Fruit fly (Drosophila melanogaster) whole organism, embryonic: Measurements from ENCODE around the gene AnxB9.
A peak's percentile ranks its signal among the peaks of the same experiment; 100 is the strongest.

Experiments used
- BEAF-32 ChIP-seq: fragments of 200-800 bp; sonication (Bioruptor generic); optimal IDR thresholded peaks from 3 replicates; lab custom pipeline; 2017; ENCODE audit warnings: missing biosample characterization, missing genetic modification characterization, mild to moderate bottlenecking, moderate library complexity, missing genetic modification reagents
- Bdp1 ChIP-seq: fragments of 200-800 bp; sonication (Bioruptor generic); optimal IDR thresholded peaks from 3 replicates; lab custom pipeline; 2016; ENCODE audit warnings: missing biosample characterization, missing genetic modification characterization
- CG12071 ChIP-seq: fragments of 200-800 bp; sonication (Bioruptor generic); optimal IDR thresholded peaks from 3 replicates; lab custom pipeline; 2018; ENCODE audit warnings: missing biosample characterization, mild to moderate bottlenecking, missing genetic modification characterization
- CG12769 ChIP-seq: fragments of 200-800 bp; sonication (Bioruptor generic); optimal IDR thresholded peaks from 2 replicates; lab custom pipeline; 2019; ENCODE audit warnings: missing biosample characterization, mild to moderate bottlenecking, missing genetic modification characterization, moderate library complexity
- CG12942 ChIP-seq: fragments of 200-800 bp; sonication (Bioruptor generic); optimal IDR thresholded peaks from 3 replicates; lab custom pipeline; 2016; ENCODE audit warnings: missing biosample characterization, missing genetic modification characterization
- CG16863 ChIP-seq: fragments of 200-800 bp; sonication (Bioruptor generic); optimal IDR thresholded peaks from 3 replicates; lab custom pipeline; 2016; ENCODE audit warnings: missing biosample characterization, missing genetic modification characterization
- CG17385 ChIP-seq: fragments of 200-800 bp; sonication (Bioruptor generic); optimal IDR thresholded peaks from 3 replicates; lab custom pipeline; 2018; ENCODE audit warnings: missing biosample characterization, mild to moderate bottlenecking, missing genetic modification characterization
- CG18619 ChIP-seq: fragments of 200-800 bp; sonication (Bioruptor generic); optimal IDR thresholded peaks from 3 replicates; lab custom pipeline; 2017; ENCODE audit warnings: missing biosample characterization, mild to moderate bottlenecking, missing genetic modification characterization
- CG2889 ChIP-seq: fragments of 200-800 bp; sonication (Bioruptor generic); IDR thresholded peaks from 3 replicates; pipeline ENCODE4 v1.3.6; 2022; ENCODE audit warnings: missing biosample characterization, missing genetic modification characterization
- CG3847 ChIP-seq: fragments of 200-800 bp; sonication (Bioruptor generic); IDR thresholded peaks from 2 replicates; pipeline ENCODE4 v1.3.6; 2022; ENCODE audit warnings: missing biosample characterization, missing genetic modification characterization
- CG4404 ChIP-seq: fragments of 200-800 bp; sonication (Bioruptor generic); IDR thresholded peaks from 2 replicates; pipeline ENCODE4 v1.3.6; 2022; ENCODE audit warnings: missing biosample characterization, missing genetic modification characterization
- CG5180 ChIP-seq: fragments of 200-800 bp; sonication (Bioruptor generic); optimal IDR thresholded peaks from 3 replicates; lab custom pipeline; 2017; ENCODE audit warnings: missing biosample characterization, missing genetic modification characterization, mild to moderate bottlenecking, moderate library complexity, missing genetic modification reagents
- CG6791 ChIP-seq: fragments of 200-800 bp; sonication (Bioruptor generic); IDR thresholded peaks from 3 replicates; pipeline ENCODE4 v1.3.6; 2022; ENCODE audit warnings: missing biosample characterization, missing genetic modification characterization; ENCODE audit not compliant: partially characterized antibody
- CG7839 ChIP-seq: fragments of 200-800 bp; sonication (Bioruptor generic); optimal IDR thresholded peaks from 3 replicates; lab custom pipeline; 2018; ENCODE audit warnings: missing biosample characterization, mild to moderate bottlenecking, missing genetic modification characterization, moderate library complexity
- CG9215 ChIP-seq: fragments of 200-800 bp; sonication (Bioruptor generic); IDR thresholded peaks from 2 replicates; pipeline ENCODE4 v1.3.6; 2022; ENCODE audit warnings: missing biosample characterization, missing genetic modification characterization
- CG9876 ChIP-seq: fragments of 200-800 bp; sonication (Bioruptor generic); optimal IDR thresholded peaks from 2 replicates; lab custom pipeline; 2016; ENCODE audit warnings: missing biosample characterization, missing genetic modification characterization
- Dfd ChIP-seq, 2 experiments: fragments of >200 bp; optimal IDR thresholded peaks; 2 replicates each; lab custom pipeline; 2017; ENCODE audit warnings: missing biosample characterization in 2 of 2, missing genetic modification characterization in 2 of 2
- Doc2 ChIP-seq: fragments of 200-800 bp; sonication (Bioruptor generic); IDR thresholded peaks from 2 replicates; pipeline ENCODE4 v1.3.6; 2022; ENCODE audit warnings: missing biosample characterization, missing genetic modification characterization
- HLH3B ChIP-seq: fragments of 200-800 bp; sonication (Bioruptor generic); IDR thresholded peaks from 2 replicates; pipeline ENCODE4 v1.3.6; 2022; ENCODE audit warnings: missing biosample characterization, missing genetic modification characterization
- Hey ChIP-seq: fragments of 200-800 bp; sonication (Bioruptor generic); optimal IDR thresholded peaks from 3 replicates; lab custom pipeline; 2018; ENCODE audit warnings: missing biosample characterization, mild to moderate bottlenecking, missing genetic modification characterization
- Jarid2 ChIP-seq: fragments of 200-800 bp; sonication (Bioruptor generic); optimal IDR thresholded peaks from 3 replicates; lab custom pipeline; 2017; ENCODE audit warnings: mild to moderate bottlenecking, missing biosample characterization, missing genetic modification reagents, missing genetic modification characterization
- Mad ChIP-seq: fragments of 200-800 bp; sonication (Bioruptor generic); optimal IDR thresholded peaks from 2 replicates; lab custom pipeline; 2016; ENCODE audit warnings: missing biosample characterization, missing genetic modification characterization
- NC2β ChIP-seq: fragments of 200-800 bp; sonication (Bioruptor generic); optimal IDR thresholded peaks from 2 replicates; lab custom pipeline; 2016; ENCODE audit warnings: missing biosample characterization, missing genetic modification characterization
- Oaz ChIP-seq: fragments of 200-800 bp; sonication (Bioruptor generic); IDR thresholded peaks from 2 replicates; pipeline ENCODE4 v1.3.6; 2022; ENCODE audit warnings: missing biosample characterization, missing genetic modification characterization
- Oli ChIP-seq: fragments of 200-800 bp; sonication (Bioruptor generic); optimal IDR thresholded peaks from 2 replicates; lab custom pipeline; 2018; ENCODE audit warnings: missing biosample characterization, mild to moderate bottlenecking, missing genetic modification characterization, moderate library complexity
- Ptx1 ChIP-seq: fragments of 200-800 bp; sonication (Bioruptor generic); IDR thresholded peaks from 2 replicates; pipeline ENCODE4 v1.3.6; 2022; ENCODE audit warnings: missing biosample characterization, missing genetic modification characterization
- Scr ChIP-seq: fragments of 200-800 bp; sonication (Bioruptor generic); IDR thresholded peaks from 2 replicates; pipeline ENCODE4 v1.3.6; 2022; ENCODE audit warnings: missing biosample characterization, missing genetic modification characterization; ENCODE audit not compliant: partially characterized antibody
- Side ChIP-seq: fragments of 200-800 bp; sonication (Bioruptor generic); optimal IDR thresholded peaks from 2 replicates; lab custom pipeline; 2016; ENCODE audit warnings: missing biosample characterization, missing genetic modification characterization
- Sin3A ChIP-seq: fragments of >200 bp; optimal IDR thresholded peaks from 2 replicates; lab custom pipeline; 2018
- Six4 ChIP-seq: fragments of 200-800 bp; sonication (Bioruptor generic); optimal IDR thresholded peaks from 2 replicates; lab custom pipeline; 2016; ENCODE audit warnings: missing biosample characterization, missing genetic modification characterization
- Tbp ChIP-seq: fragments of >200 bp; optimal IDR thresholded peaks from 2 replicates; lab custom pipeline; 2018; ENCODE audit warnings: missing biosample characterization, missing genetic modification characterization
- ab ChIP-seq: fragments of 200-800 bp; sonication (Bioruptor generic); optimal IDR thresholded peaks from 2 replicates; lab custom pipeline; 2016; ENCODE audit warnings: missing biosample characterization, missing genetic modification characterization
- abd-A ChIP-seq: fragments of 200-800 bp; sonication (Bioruptor generic); optimal IDR thresholded peaks from 3 replicates; lab custom pipeline; 2019; ENCODE audit warnings: missing biosample characterization, mild to moderate bottlenecking, missing genetic modification characterization, moderate library complexity
- al ChIP-seq: fragments of 200-800 bp; sonication (Bioruptor generic); IDR thresholded peaks from 2 replicates; pipeline ENCODE4 v1.3.6; 2022; ENCODE audit warnings: missing biosample characterization, missing genetic modification characterization
- btn ChIP-seq: fragments of 200-800 bp; sonication (Bioruptor generic); optimal IDR thresholded peaks from 2 replicates; lab custom pipeline; 2016; ENCODE audit warnings: missing biosample characterization, missing genetic modification characterization
- danr ChIP-seq: fragments of 200-800 bp; sonication (Bioruptor generic); IDR thresholded peaks from 2 replicates; pipeline ENCODE4 v1.3.6; 2022; ENCODE audit warnings: missing biosample characterization, missing genetic modification characterization
- dati ChIP-seq: fragments of 200-800 bp; sonication (Bioruptor generic); IDR thresholded peaks from 2 replicates; pipeline ENCODE4 v1.3.6; 2022; ENCODE audit warnings: missing biosample characterization, missing genetic modification characterization
- dimm ChIP-seq: fragments of 200-800 bp; sonication (Bioruptor generic); IDR thresholded peaks from 2 replicates; pipeline ENCODE4 v1.3.6; 2022; ENCODE audit warnings: missing biosample characterization, missing genetic modification characterization
- ems ChIP-seq: fragments of 200-800 bp; sonication (Bioruptor generic); optimal IDR thresholded peaks from 3 replicates; lab custom pipeline; 2016; ENCODE audit warnings: missing biosample characterization, missing genetic modification characterization
- hbn ChIP-seq: fragments of 200-800 bp; sonication (Bioruptor generic); IDR thresholded peaks from 2 replicates; pipeline ENCODE4 v1.3.6; 2022; ENCODE audit warnings: missing biosample characterization, missing genetic modification characterization; ENCODE audit not compliant: partially characterized antibody
- hth ChIP-seq: fragments of >200 bp; optimal IDR thresholded peaks from 2 replicates; lab custom pipeline; 2017; ENCODE audit warnings: inconsistent platforms
- lola ChIP-seq, 3 experiments: fragments of >200 bp in 2 of 3; fragments of 200-800 bp in 1 of 3; sonication (Bioruptor generic) in 1 of 3; optimal IDR thresholded peaks; 2 replicates each; lab custom pipeline; 2017 to 2019; ENCODE audit warnings: missing biosample characterization in 3 of 3, missing genetic modification characterization in 3 of 3, mild to moderate bottlenecking in 1 of 3, moderate library complexity in 1 of 3
- nerfin-2 ChIP-seq: fragments of 200-800 bp; sonication (Bioruptor generic); IDR thresholded peaks from 2 replicates; pipeline ENCODE4 v1.3.6; 2022; ENCODE audit warnings: missing biosample characterization, missing genetic modification characterization; ENCODE audit not compliant: partially characterized antibody
- pita ChIP-seq: fragments of 200-800 bp; sonication (Bioruptor generic); optimal IDR thresholded peaks from 2 replicates; lab custom pipeline; 2017; ENCODE audit warnings: missing biosample characterization, mild to moderate bottlenecking, missing genetic modification characterization
- pum ChIP-seq: fragments of 200-800 bp; sonication (Bioruptor generic); optimal IDR thresholded peaks from 2 replicates; lab custom pipeline; 2016; ENCODE audit warnings: missing biosample characterization, missing genetic modification characterization
- ro ChIP-seq: fragments of 200-800 bp; sonication (Bioruptor generic); IDR thresholded peaks from 2 replicates; pipeline ENCODE4 v1.3.6; 2022; ENCODE audit warnings: missing biosample characterization, missing genetic modification characterization
- scrt ChIP-seq: fragments of 200-800 bp; sonication (Bioruptor generic); optimal IDR thresholded peaks from 2 replicates; lab custom pipeline; 2018; ENCODE audit warnings: missing biosample characterization, mild to moderate bottlenecking, missing genetic modification characterization, moderate library complexity
- seq ChIP-seq: fragments of 200-800 bp; sonication (Bioruptor generic); IDR thresholded peaks from 2 replicates; pipeline ENCODE4 v1.3.6; 2022; ENCODE audit warnings: missing biosample characterization, missing genetic modification characterization
- slou ChIP-seq: fragments of 200-800 bp; sonication (Bioruptor generic); optimal IDR thresholded peaks from 3 replicates; lab custom pipeline; 2016; ENCODE audit warnings: missing biosample characterization, missing genetic modification characterization
- sob ChIP-seq: fragments of 200-800 bp; sonication (Bioruptor generic); IDR thresholded peaks from 2 replicates; pipeline ENCODE4 v1.3.6; 2022; ENCODE audit warnings: missing biosample characterization, missing genetic modification characterization
- zen ChIP-seq: fragments of 200-800 bp; sonication (Bioruptor generic); optimal IDR thresholded peaks from 3 replicates; lab custom pipeline; 2018; ENCODE audit warnings: missing biosample characterization, mild to moderate bottlenecking, missing genetic modification characterization, moderate library complexity
- zf30C ChIP-seq: fragments of 200-800 bp; sonication (Bioruptor generic); optimal IDR thresholded peaks from 3 replicates; lab custom pipeline; 2018; ENCODE audit warnings: missing biosample characterization, mild to moderate bottlenecking, missing genetic modification characterization

The AnxB9 gene

dm6 chr3R:21080876-21081586 lies 16.0 kb downstream of the AnxB9 start, which contains the start of gene HHEX (continued):
- no peak for TF ChIP-seq Doc2 (GFP tag; lab: Robert Waterston, UW)
- TF ChIP-seq Mad (GFP tag; lab: Kevin White, UChicago): no peak
- no peak for TF ChIP-seq dati
- no peak for TF ChIP-seq abd-A (tag; lab: Kevin White, UChicago)
- TF ChIP-seq Tbp (GFP tag; lab: Kevin White, UChicago): no peak
- TF ChIP-seq lola (GFP tag; optimal IDR thresholded peaks at IDR 0.05; lab: Kevin White, UChicago): no peak
- no peak for TF ChIP-seq nerfin-2 (GFP tag; lab: Robert Waterston, UW)
- no peak for TF ChIP-seq CG2889 (GFP tag; lab: Robert Waterston, UW)
- TF ChIP-seq seq (GFP tag; lab: Robert Waterston, UW): no peak
- TF ChIP-seq al (GFP tag; lab: Robert Waterston, UW): no peak
- TF ChIP-seq Dfd (GFP tag; optimal IDR thresholded peaks at IDR 0.05; lab: Kevin White, UChicago): no peak
- TF ChIP-seq CG3847 (GFP tag; lab: Robert Waterston, UW): no peak
- TF ChIP-seq Six4 (GFP tag; lab: Kevin White, UChicago): no peak
- TF ChIP-seq CG16863: no peak
- TF ChIP-seq Oli: no peak
- peak; percentile 7 for TF ChIP-seq Jarid2 (GFP tag; lab: Kevin White, UChicago)
- TF ChIP-seq scrt (GFP tag; lab: Kevin White, UChicago): no peak
- TF ChIP-seq NC2β (GFP tag; lab: Kevin White, UChicago): no peak
- TF ChIP-seq CG12942: no peak
- 0 out of 2 replicates have a peak, but pooled peaks have one; percentile 19 for TF ChIP-seq sob (GFP tag; lab: Robert Waterston, UW)
- no peak for TF ChIP-seq Bdp1
- peak; percentile 66 for TF ChIP-seq CG5180 (GFP tag; lab: Kevin White, UChicago)
- TF ChIP-seq CG17385 (GFP tag; lab: Kevin White, UChicago): no peak
- no peak for TF ChIP-seq dimm
- no peak for TF ChIP-seq CG18619 (GFP tag; lab: Kevin White, UChicago)
- no peak for TF ChIP-seq slou
- TF ChIP-seq danr: no peak
- peak; percentile 43 for TF ChIP-seq Ptx1 (GFP tag; lab: Robert Waterston, UW)
- TF ChIP-seq HLH3B: no peak
- TF ChIP-seq btn (GFP tag; lab: Kevin White, UChicago): no peak
- no peak for TF ChIP-seq CG6791 (GFP tag; lab: Robert Waterston, UW)
- TF ChIP-seq ems (GFP tag; lab: Kevin White, UChicago): no peak
- TF ChIP-seq CG12071 (GFP tag; lab: Kevin White, UChicago): no peak
- TF ChIP-seq pum (GFP tag; lab: Kevin White, UChicago): no peak
- no peak for TF ChIP-seq zf30C (GFP tag; lab: Kevin White, UChicago)
- no peak for TF ChIP-seq BEAF-32 (GFP tag; lab: Kevin White, UChicago)
- no peak for TF ChIP-seq pita
- no peak for TF ChIP-seq Side (GFP tag; lab: Kevin White, UChicago)
- peak; percentile 70 for TF ChIP-seq CG12769
- no peak for TF ChIP-seq CG9215 (GFP tag; lab: Robert Waterston, UW)
- TF ChIP-seq hbn (GFP tag; lab: Robert Waterston, UW): no peak
- no peak for TF ChIP-seq Scr (GFP tag; lab: Robert Waterston, UW)
- peak; percentile 92 for TF ChIP-seq Hey (tag; lab: Kevin White, UChicago)
- TF ChIP-seq CG7839 (tag; lab: Kevin White, UChicago): no peak
- TF ChIP-seq ro: no peak
- TF ChIP-seq Oaz (GFP tag; lab: Robert Waterston, UW): no peak
- no peak for TF ChIP-seq CG4404 (GFP tag; lab: Robert Waterston, UW)
- no peak for TF ChIP-seq ab (GFP tag; lab: Kevin White, UChicago)
- TF ChIP-seq CG9876 (GFP tag; lab: Kevin White, UChicago): no peak
- TF ChIP-seq hth (lab: Kevin White, UChicago): no peak
- no peak for TF ChIP-seq Sin3A (lab: Kevin White, UChicago)
- no peak for TF ChIP-seq zen (tag; lab: Kevin White, UChicago)
